Worm (Caenorhabditis elegans) whole organism, L3 larva: ENCODE data around the gene B0250.18.
A peak's percentile ranks its signal among the peaks of the same experiment; 100 is the strongest.

Source experiments
- ZK546.5 ChIP-seq: sonication (generic microtip); optimal IDR thresholded peaks from 2 replicates; lab custom pipeline; 2017; ENCODE audit warnings: missing biosample characterization, missing genetic modification characterization
- aly-2 ChIP-seq: fragments of 150-350 bp; optimal IDR thresholded peaks from 2 replicates; lab custom pipeline; 2014; ENCODE audit warnings: missing biosample characterization, missing genetic modification characterization
- ama-1 ChIP-seq: fragments of 150-350 bp; optimal IDR thresholded peaks from 2 replicates; lab custom pipeline; 2018
- ceh-28 ChIP-seq: fragments of 150-350 bp; optimal IDR thresholded peaks from 2 replicates; lab custom pipeline; 2014; ENCODE audit warnings: missing biosample characterization, missing genetic modification reagents, missing genetic modification characterization
- ceh-9 ChIP-seq: sonication (generic microtip); optimal IDR thresholded peaks from 2 replicates; lab custom pipeline; 2018; ENCODE audit warnings: missing biosample characterization, missing genetic modification characterization
- daf-12 ChIP-seq: fragments of 150-350 bp; optimal IDR thresholded peaks from 2 replicates; lab custom pipeline; 2014; ENCODE audit warnings: missing biosample characterization, missing genetic modification reagents, missing genetic modification characterization
- egl-27 ChIP-seq: sonication (generic microtip); optimal IDR thresholded peaks from 4 replicates; lab custom pipeline; 2017; ENCODE audit warnings: missing biosample characterization, missing genetic modification reagents, missing genetic modification characterization
- egl-5 ChIP-seq: fragments of 150-350 bp; optimal IDR thresholded peaks from 2 replicates; lab custom pipeline; 2017; ENCODE audit warnings: missing biosample characterization, missing genetic modification reagents, missing genetic modification characterization, inconsistent platforms
- elt-1 ChIP-seq: fragments of 150-350 bp; optimal IDR thresholded peaks from 2 replicates; lab custom pipeline; 2014; ENCODE audit warnings: missing biosample characterization, missing genetic modification characterization
- elt-2 ChIP-seq: sonication (generic microtip); optimal IDR thresholded peaks from 2 replicates; lab custom pipeline; 2016; ENCODE audit warnings: missing genetic modification reagents, mild to moderate bottlenecking, missing genetic modification characterization, missing compliant biosample characterization
- elt-3 ChIP-seq, 3 experiments: fragments of 150-350 bp in 1 of 3; sonication (generic microtip) in 2 of 3; optimal IDR thresholded peaks; 2 replicates in 2 of 3; 4 replicates in 1 of 3; lab custom pipeline; 2014 to 2017; ENCODE audit warnings: missing biosample characterization in 3 of 3, missing genetic modification characterization in 3 of 3
- eor-1 ChIP-seq, 2 experiments: fragments of 150-350 bp; optimal IDR thresholded peaks; 2 replicates each; lab custom pipeline; 2014 to 2018; ENCODE audit warnings: missing biosample characterization in 2 of 2, missing genetic modification characterization in 2 of 2
- fkh-10 ChIP-seq: sonication (generic microtip); optimal IDR thresholded peaks from 2 replicates; lab custom pipeline; 2017; ENCODE audit warnings: missing biosample characterization, missing genetic modification reagents, missing genetic modification characterization
- fkh-2 ChIP-seq: fragments of 150-350 bp; optimal IDR thresholded peaks from 2 replicates; lab custom pipeline; 2014; ENCODE audit warnings: missing biosample characterization, missing genetic modification reagents, missing genetic modification characterization
- fos-1 ChIP-seq: fragments of 150-350 bp; optimal IDR thresholded peaks from 2 replicates; lab custom pipeline; 2014; ENCODE audit warnings: missing biosample characterization, missing genetic modification characterization
- jun-1 ChIP-seq: fragments of 150-350 bp; optimal IDR thresholded peaks from 2 replicates; lab custom pipeline; 2014; ENCODE audit warnings: missing biosample characterization, missing genetic modification reagents, missing genetic modification characterization
- lin-15B ChIP-seq: fragments of 150-350 bp; optimal IDR thresholded peaks from 2 replicates; lab custom pipeline; 2014; ENCODE audit warnings: missing biosample characterization, missing genetic modification characterization
- lsy-12 ChIP-seq: sonication (generic microtip); optimal IDR thresholded peaks from 2 replicates; lab custom pipeline; 2016; ENCODE audit warnings: mild to moderate bottlenecking, missing genetic modification characterization, missing compliant biosample characterization
- mdl-1 ChIP-seq: fragments of 150-350 bp; optimal IDR thresholded peaks from 2 replicates; lab custom pipeline; 2014; ENCODE audit warnings: missing biosample characterization, missing genetic modification characterization
- nfya-1 ChIP-seq: sonication (generic microtip); optimal IDR thresholded peaks from 2 replicates; lab custom pipeline; 2017; ENCODE audit warnings: missing genetic modification characterization, mild to moderate bottlenecking, missing compliant biosample characterization, antibody characterized with exemption, moderate library complexity; ENCODE audit not compliant: insufficient read depth
- nhr-11 ChIP-seq: fragments of 150-350 bp; optimal IDR thresholded peaks from 2 replicates; lab custom pipeline; 2014; ENCODE audit warnings: missing biosample characterization, missing genetic modification characterization
- nhr-12 ChIP-seq: fragments of 150-350 bp; optimal IDR thresholded peaks from 2 replicates; lab custom pipeline; 2014; ENCODE audit warnings: missing biosample characterization, missing genetic modification characterization
- nhr-237 ChIP-seq: fragments of 150-350 bp; optimal IDR thresholded peaks from 2 replicates; lab custom pipeline; 2014; ENCODE audit warnings: missing biosample characterization, missing genetic modification characterization
- nhr-25 ChIP-seq: sonication (generic microtip); optimal IDR thresholded peaks from 2 replicates; lab custom pipeline; 2017; ENCODE audit warnings: missing biosample characterization, missing genetic modification characterization
- nhr-28 ChIP-seq: fragments of 150-350 bp; optimal IDR thresholded peaks from 2 replicates; lab custom pipeline; 2014; ENCODE audit warnings: missing biosample characterization, missing genetic modification characterization
- nhr-43 ChIP-seq: sonication (generic microtip); optimal IDR thresholded peaks from 2 replicates; lab custom pipeline; 2016; ENCODE audit warnings: mild to moderate bottlenecking, missing genetic modification characterization, missing compliant biosample characterization; ENCODE audit not compliant: poor library complexity, severe bottlenecking
- nhr-67 ChIP-seq: fragments of 150-350 bp; optimal IDR thresholded peaks from 2 replicates; lab custom pipeline; 2014; ENCODE audit warnings: missing biosample characterization, missing genetic modification characterization
- nhr-77 ChIP-seq: fragments of 150-350 bp; optimal IDR thresholded peaks from 2 replicates; lab custom pipeline; 2014; ENCODE audit warnings: missing biosample characterization, missing genetic modification characterization
- pqm-1 ChIP-seq: fragments of 150-350 bp; optimal IDR thresholded peaks from 2 replicates; lab custom pipeline; 2017; ENCODE audit warnings: missing biosample characterization, missing genetic modification characterization, inconsistent platforms
- skn-1 ChIP-seq: fragments of 150-350 bp; optimal IDR thresholded peaks from 2 replicates; lab custom pipeline; 2014; ENCODE audit warnings: missing biosample characterization, missing genetic modification characterization
- snpc-4 ChIP-seq: fragments of 150-350 bp; optimal IDR thresholded peaks from 2 replicates; lab custom pipeline; 2014; ENCODE audit warnings: missing biosample characterization, missing genetic modification characterization
- tbx-2 ChIP-seq: sonication (generic microtip); optimal IDR thresholded peaks from 2 replicates; lab custom pipeline; 2016; ENCODE audit warnings: mild to moderate bottlenecking, missing genetic modification characterization, missing compliant biosample characterization
- unc-39 ChIP-seq: sonication (generic microtip); optimal IDR thresholded peaks from 4 replicates; lab custom pipeline; 2017; ENCODE audit warnings: missing biosample characterization, missing genetic modification characterization
- ztf-11 ChIP-seq: fragments of 150-350 bp; optimal IDR thresholded peaks from 2 replicates; lab custom pipeline; 2014; ENCODE audit warnings: missing biosample characterization, missing genetic modification characterization
- ztf-4 ChIP-seq: fragments of 150-350 bp; optimal IDR thresholded peaks from 2 replicates; lab custom pipeline; 2014; ENCODE audit warnings: missing biosample characterization, missing genetic modification characterization

Gene B0250.18

ce11 chrV:20476981-20477380 is 16.3 kb upstream of the B0250.18 start (continued):
- no peak for TF ChIP-seq unc-39 (tag; lab: Kevin White, UChicago)
- TF ChIP-seq nhr-11 (tag; lab: Kevin White, UChicago): no peak
- TF ChIP-seq tbx-2: no peak
- TF ChIP-seq nhr-25 (tag; lab: Kevin White, UChicago): no peak
- no peak for TF ChIP-seq egl-5
- TF ChIP-seq ceh-28 (tag; lab: Kevin White, UChicago): no peak
- TF ChIP-seq fkh-10 (GFP tag; lab: Kevin White, UChicago): no peak
- TF ChIP-seq nhr-67: no peak
- no peak for TF ChIP-seq jun-1 (tag; lab: Kevin White, UChicago)
- TF ChIP-seq lin-15B: peak; percentile 34
- no peak for TF ChIP-seq mdl-1 (tag; lab: Kevin White, UChicago)
- TF ChIP-seq ztf-4 (tag; lab: Kevin White, UChicago): no peak
- no peak for TF ChIP-seq eor-1 (tag; optimal IDR thresholded peaks at IDR 0.05; lab: Kevin White, UChicago)
- no peak for TF ChIP-seq elt-2 (tag; lab: Kevin White, UChicago)
- TF ChIP-seq, all 47 proteins: peak for 6

ce11 chrV:20476514-20476913 is 15.8 kb upstream of the B0250.18 start:
- TF ChIP-seq skn-1 (tag; lab: Kevin White, UChicago) (no peak), ztf-11 (tag; lab: Kevin White, UChicago) (no peak), mdl-1 (tag; lab: Kevin White, UChicago) (no peak), elt-1 (tag; lab: Kevin White, UChicago) (no peak), pqm-1 (tag; lab: Kevin White, UChicago) (no peak), nhr-43 (tag; lab: Kevin White, UChicago) (no peak), elt-3 (tag; optimal IDR thresholded peaks at IDR 0.05; lab: Kevin White, UChicago) (no peak), ama-1 (lab: Kevin White, UChicago) (no peak), nhr-28 (no peak), nhr-237 (no peak), egl-27 (tag; lab: Kevin White, UChicago) (no peak), ceh-9 (tag; lab: Kevin White, UChicago) (no peak), lsy-12 (tag; lab: Kevin White, UChicago) (no peak), eor-1 (tag; optimal IDR thresholded peaks at IDR 0.05; lab: Kevin White, UChicago) (no peak), snpc-4 (tag; lab: Kevin White, UChicago) (no peak), ZK546.5 (tag; lab: Kevin White, UChicago) (no peak), nhr-11 (tag; lab: Kevin White, UChicago) (no peak), fos-1 (tag; lab: Kevin White, UChicago) (no peak)
- TF ChIP-seq, all 47 proteins: peak for 0

- TF ChIP-seq nfya-1 (tag; lab: Kevin White, UChicago): peak; percentile 97
- TF ChIP-seq egl-5: no peak
These were observed 15.1 kb upstream of the B0250.18 start, which contains the start of gene B0250.7 for ce11 chrV:20475830-20476229. B0250.7 (minus strand) TSS chrV:20476061.

- TF ChIP-seq nfya-1 (tag; lab: Kevin White, UChicago) (no peak), pqm-1 (tag; lab: Kevin White, UChicago) (no peak), egl-5 (no peak), nhr-11 (tag; lab: Kevin White, UChicago) (no peak), nhr-12 (no peak), eor-1 (tag; optimal IDR thresholded peaks at IDR 0.05; lab: Kevin White, UChicago) (no peak), skn-1 (tag; lab: Kevin White, UChicago) (no peak), nhr-77 (no peak), lin-15B (no peak), lsy-12 (tag; lab: Kevin White, UChicago) (no peak), unc-39 (tag; lab: Kevin White, UChicago) (no peak), ztf-11 (tag; lab: Kevin White, UChicago) (no peak), aly-2 (tag; lab: Kevin White, UChicago) (no peak)
These were observed 14.3 kb upstream of the B0250.18 start for ce11 chrV:20475029-20475428.

- TF ChIP-seq pqm-1 (tag; lab: Kevin White, UChicago) (no peak), ceh-9 (tag; lab: Kevin White, UChicago) (no peak), ama-1 (lab: Kevin White, UChicago) (no peak), fkh-2 (tag; lab: Kevin White, UChicago) (no peak), daf-12 (no peak), nhr-237 (no peak), mdl-1 (tag; lab: Kevin White, UChicago) (no peak), tbx-2 (no peak)
These were observed 9.7 kb upstream of the B0250.18 start, which contains the start of gene B0250.8 for ce11 chrV:20470385-20470784. B0250.8 (minus strand) TSS chrV:20470485.
